Worm (Caenorhabditis elegans): ENCODE data around the gene srd-59.

Gene srd-59

ce11 chrII:7205388-7205787, at the start of gene srd-59:
Gene srd-59, plus strand, starts transcription at chrII:7205688.
- TF ChIP-seq unc-62 (GFP tag; optimal IDR thresholded peaks at IDR 0.05): no peak

DNA sequence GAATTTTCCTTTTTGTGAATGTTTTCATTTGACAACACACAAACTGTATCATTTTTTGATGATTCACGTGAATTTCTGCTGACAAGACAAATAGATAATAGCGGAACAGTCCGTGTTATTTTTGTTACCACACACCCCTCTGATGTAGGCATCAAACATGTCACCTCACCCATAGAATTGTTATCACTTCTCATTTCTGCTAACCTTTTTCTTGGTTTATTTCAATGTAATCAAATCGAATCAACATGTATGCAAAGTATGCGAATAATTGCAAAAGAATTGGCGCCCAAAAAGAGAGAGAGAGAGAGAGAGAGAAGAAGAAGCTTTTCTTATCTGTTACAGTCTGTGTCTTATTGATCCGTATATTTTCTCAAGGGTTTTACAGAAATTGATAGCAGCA, 48.1 kb upstream of the srd-59 start:
- TF ChIP-seq unc-62 (GFP tag; optimal IDR thresholded peaks at IDR 0.05): no peak

DNA sequence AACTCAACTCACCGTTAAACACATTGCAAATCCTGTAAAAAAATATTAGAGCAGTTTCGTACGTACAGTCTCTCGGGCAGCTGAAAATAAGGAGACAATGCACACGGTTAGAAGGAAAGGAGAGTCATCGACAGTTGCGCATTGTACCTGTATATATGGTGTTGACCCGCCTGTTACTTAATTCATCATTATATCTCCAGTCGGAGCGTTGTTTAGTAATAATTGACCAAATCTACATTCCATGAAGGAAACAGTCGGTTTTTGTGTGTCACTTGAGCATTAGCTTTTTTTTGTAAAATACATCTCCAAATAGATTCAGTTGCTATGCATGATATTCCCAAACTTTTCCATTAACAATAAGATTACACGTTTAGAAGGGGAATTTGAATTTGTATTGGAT, 44.0 kb upstream of the srd-59 start, which contains the start of gene C27H5.12:
TSS of gene C27H5.12 (minus strand) at position 101 of the 400 bp plus-strand sequence.
- TF ChIP-seq unc-62 (GFP tag; optimal IDR thresholded peaks at IDR 0.05): no peak

DNA sequence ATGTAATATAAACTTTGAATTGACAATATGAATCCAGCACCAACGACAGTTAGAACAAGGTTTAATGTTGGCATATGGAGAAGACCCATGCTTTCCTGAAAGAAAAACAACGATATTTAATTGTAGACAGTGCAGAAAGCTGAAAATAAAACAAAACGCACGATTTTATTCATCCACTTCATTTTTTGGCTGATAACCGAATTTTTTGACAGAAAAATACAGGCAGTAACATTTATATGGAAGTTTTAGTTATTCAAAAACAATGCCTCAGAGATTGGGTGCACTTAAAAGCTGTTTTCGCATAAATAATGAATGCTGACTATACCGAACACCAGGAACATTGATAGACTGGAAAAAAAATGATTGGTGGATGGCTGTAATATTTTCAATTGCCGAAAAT, 39.7 kb upstream of the srd-59 start, which contains the start of gene mfsd-13.2:
TSS of gene mfsd-13.2 (minus strand) at position 101 of the 400 bp plus-strand sequence.
- no peak for TF ChIP-seq unc-62 (GFP tag; optimal IDR thresholded peaks at IDR 0.05)

DNA sequence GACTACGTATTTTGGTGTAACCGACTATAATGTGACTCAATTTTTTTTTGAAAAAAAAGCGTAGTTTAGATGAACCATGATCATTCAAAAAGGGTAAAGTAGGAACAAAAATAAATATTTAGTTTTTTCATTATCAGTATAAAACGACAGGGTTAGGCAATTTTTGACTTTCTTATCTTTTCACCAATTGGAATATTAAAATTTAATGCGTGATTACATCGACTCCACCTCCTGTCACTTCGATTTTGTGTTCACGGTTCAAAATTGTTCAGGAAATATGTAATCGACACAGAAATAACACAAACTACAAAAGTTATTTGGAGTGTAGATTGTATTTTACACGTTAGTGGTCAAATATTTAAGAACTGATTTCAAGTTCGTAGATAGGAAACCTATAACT, 38.7 kb upstream of the srd-59 start:
- no peak for TF ChIP-seq unc-62 (GFP tag; optimal IDR thresholded peaks at IDR 0.05)

DNA sequence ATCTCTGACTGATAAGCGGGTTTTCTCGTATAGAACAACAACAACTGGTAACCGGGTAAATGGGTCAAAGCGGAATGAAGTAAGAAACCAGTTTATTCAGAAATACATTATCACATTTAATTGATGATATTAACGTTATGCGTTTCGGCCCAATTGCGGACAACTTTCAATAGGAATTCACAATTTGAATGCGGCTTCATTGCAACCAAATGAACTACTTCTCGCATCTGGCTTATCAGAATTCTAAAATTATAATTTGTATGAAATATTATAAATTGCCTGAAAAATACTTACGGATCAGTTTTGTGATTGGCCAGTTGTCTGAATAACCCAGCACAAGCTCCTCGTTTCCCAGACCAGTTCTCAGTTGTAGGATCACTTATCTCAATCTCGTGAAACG, 36.8 kb upstream of the srd-59 start, which contains the start of gene col-36:
TSS of gene col-36 (minus strand) at position 101 of the 400 bp plus-strand sequence.
- no peak for TF ChIP-seq unc-62 (GFP tag; optimal IDR thresholded peaks at IDR 0.05)

- no peak for TF ChIP-seq unc-62 (GFP tag; optimal IDR thresholded peaks at IDR 0.05)
These were observed 34.0 kb upstream of the srd-59 start, which contains the start of gene dyf-13 for ce11 chrII:7171305-7171998. Gene dyf-13, minus strand, starts transcription at chrII:7171355.

DNA sequence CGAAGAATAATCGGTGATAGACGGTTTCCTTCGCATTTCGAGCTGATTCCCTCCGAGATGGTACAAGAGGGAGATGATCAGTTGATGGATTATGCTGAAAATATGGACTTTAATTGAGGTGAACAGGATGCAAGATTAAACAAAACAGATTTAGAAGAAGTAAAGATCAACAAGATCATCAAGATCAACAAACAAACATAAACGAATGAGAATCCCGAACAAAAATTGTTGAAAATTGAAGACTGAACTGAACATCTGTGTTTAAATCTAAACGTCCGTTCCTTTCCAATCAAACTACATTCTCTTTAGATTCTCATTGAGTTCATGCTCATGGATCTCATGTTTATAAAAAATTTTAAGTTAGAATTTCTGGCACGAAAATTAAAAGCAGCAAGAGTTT, 30.6 kb upstream of the srd-59 start, which contains the start of gene glc-4:
TSS of gene glc-4 (minus strand) at position 101 of the 400 bp plus-strand sequence.
- TF ChIP-seq unc-62 (GFP tag; optimal IDR thresholded peaks at IDR 0.05): no peak

- TF ChIP-seq unc-62 (GFP tag; optimal IDR thresholded peaks at IDR 0.05): no peak
These were observed 29.4 kb upstream of the srd-59 start for ce11 chrII:7176108-7176507.

DNA sequence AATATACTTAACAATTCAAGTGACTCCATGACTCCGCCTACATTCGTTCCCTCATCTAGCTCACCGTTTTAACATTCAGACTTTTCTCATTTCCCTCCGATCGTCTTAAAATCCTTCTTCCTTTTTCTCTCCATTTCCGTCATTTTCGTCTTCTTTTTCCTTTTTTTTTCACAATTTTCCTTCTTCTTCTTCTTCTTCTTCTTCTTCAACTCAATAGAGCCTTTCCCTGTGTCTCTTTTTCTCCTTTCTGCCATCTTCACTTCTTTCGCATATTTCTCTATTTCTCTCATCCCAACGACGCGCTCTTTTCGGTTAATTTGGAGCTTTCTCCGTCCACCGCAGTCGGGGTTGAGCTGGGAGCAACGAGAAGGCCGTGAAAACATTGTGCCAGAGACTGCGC, 22.9 kb upstream of the srd-59 start:
- no peak for TF ChIP-seq unc-62 (GFP tag; optimal IDR thresholded peaks at IDR 0.05)

DNA sequence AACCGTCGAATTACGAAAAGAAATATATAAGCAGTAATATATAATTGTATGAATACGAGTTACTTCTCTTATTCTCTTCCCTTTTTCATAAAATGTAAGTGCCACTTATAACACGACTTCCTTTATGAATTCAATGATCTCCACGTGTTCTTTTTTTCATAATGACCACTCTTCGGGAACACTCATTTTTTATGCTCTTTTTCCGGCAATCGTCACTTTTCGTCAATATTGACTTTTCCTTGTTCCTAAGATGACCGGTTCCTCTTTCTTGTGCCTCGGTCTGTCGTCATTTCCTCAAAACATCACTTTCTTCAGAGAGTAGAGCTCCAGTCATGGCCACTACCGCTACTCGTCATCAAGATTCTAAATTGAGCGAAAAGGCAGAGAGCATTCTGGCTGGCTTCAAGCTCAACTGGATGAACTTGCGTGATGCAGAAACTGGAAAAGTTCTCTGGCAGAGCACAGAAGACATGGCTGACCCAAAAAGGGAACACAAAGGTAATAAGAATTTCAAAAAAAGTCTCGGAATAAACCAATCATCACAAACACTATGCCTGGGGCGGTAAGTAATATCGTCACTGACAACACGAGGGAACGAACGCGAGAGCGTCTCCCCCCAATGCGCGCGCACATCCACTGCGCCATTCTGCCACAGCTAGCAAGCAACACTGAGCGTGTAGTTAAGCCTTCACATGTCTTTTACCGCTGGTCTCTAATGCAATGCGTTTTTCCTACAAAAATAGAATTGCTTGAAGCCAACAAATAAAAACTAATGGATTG, 21.8 kb upstream of the srd-59 start, which contains the start of gene pdl-1:
TSS of gene pdl-1 (plus strand) at position 309 of the 780 bp plus-strand sequence.
- TF ChIP-seq unc-62 (GFP tag; optimal IDR thresholded peaks at IDR 0.05): no peak

- TF ChIP-seq unc-62 (GFP tag; optimal IDR thresholded peaks at IDR 0.05): no peak
These were observed 19.4 kb upstream of the srd-59 start for ce11 chrII:7186117-7186516.

DNA sequence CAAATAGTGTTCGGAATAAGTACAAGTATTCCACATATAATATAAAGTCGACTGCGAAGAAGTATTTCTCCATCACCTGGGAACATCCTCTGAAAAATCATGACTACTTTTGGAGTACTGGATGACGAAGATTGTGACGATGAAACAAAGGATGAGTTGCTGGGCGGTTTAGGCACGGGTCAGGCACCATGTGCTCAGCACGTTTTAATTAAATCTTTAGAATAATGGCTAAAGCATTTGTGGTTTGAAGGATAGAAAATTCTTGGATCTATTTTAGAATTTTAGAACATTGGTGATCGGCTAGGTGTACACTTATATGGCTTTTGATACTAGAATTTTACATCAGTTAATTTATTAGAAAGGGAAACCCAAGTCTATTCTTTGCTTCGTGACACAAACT, 18.4 kb upstream of the srd-59 start, which contains the start of gene C27H5.6:
TSS of gene C27H5.6 (minus strand) at position 101 of the 400 bp plus-strand sequence.
- no peak for TF ChIP-seq unc-62 (GFP tag; optimal IDR thresholded peaks at IDR 0.05)

- TF ChIP-seq unc-62 (GFP tag; optimal IDR thresholded peaks at IDR 0.05): no peak
These were observed 16.4 kb upstream of the srd-59 start, which contains the start of gene E04F6.4 for ce11 chrII:7189120-7189519. Gene E04F6.4, plus strand, starts transcription at chrII:7189420.

DNA sequence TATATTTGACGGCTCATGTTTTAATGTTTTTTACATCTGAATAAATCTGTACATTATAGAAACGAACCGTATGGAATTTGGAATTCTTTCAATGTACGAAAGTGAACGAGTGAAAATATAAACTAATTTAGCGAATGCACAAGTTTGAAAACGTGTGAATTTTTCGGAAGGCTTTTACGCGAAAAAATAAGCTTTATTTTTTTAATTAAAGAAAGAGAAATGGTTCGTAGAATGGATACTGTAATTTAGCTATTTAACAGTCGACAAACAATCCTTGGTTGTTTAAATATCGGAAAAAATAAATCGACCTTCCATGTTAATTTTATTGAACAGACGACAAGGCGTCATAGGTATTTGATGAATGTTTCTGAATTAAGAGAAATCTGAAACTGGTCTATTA, 9.9 kb upstream of the srd-59 start, which contains the start of gene acdh-12:
TSS of gene acdh-12 (minus strand) at position 101 of the 400 bp plus-strand sequence.
- no peak for TF ChIP-seq unc-62 (GFP tag; optimal IDR thresholded peaks at IDR 0.05)

ce11 chrII:7196040-7196439, 9.4 kb upstream of the srd-59 start, which contains the start of gene maoc-1:
Gene maoc-1, plus strand, starts transcription at chrII:7196276.
- no peak for TF ChIP-seq unc-62 (GFP tag; optimal IDR thresholded peaks at IDR 0.05)
